Worm (Caenorhabditis elegans): ENCODE measurements around the gene nstp-3.

The nstp-3 gene

ce11 chrV:5782687-5783086 lies 15.3 kb downstream of the nstp-3 start, which contains the start of gene fbxa-183:
fbxa-183 (minus strand) TSS chrV:5782787.
- no peak for TF ChIP-seq klf-2 (GFP tag; conservative IDR thresholded peaks at IDR 0.05)

- no peak for TF ChIP-seq ztf-29 (GFP tag; IDR thresholded peaks at IDR 0.05)
- TF ChIP-seq flt-1 (GFP tag; IDR thresholded peaks at IDR 0.05): no peak
- no peak for TF ChIP-seq cog-1 (tag; optimal IDR thresholded peaks at IDR 0.05)
Observed at ce11 chrV:5780713-5781360, 17.2 kb downstream of the nstp-3 start, which contains the start of gene F44E7.5. F44E7.5 (minus strand) TSS chrV:5780922.

- TF ChIP-seq ztf-23 (GFP tag; IDR thresholded peaks at IDR 0.05) (peak; percentile 34; the same call in 1 of the 2 replicates), flt-1 (GFP tag; IDR thresholded peaks at IDR 0.05) (no peak)
Observed at ce11 chrV:5779984-5780383, 18.0 kb downstream of the nstp-3 start.

DNA sequence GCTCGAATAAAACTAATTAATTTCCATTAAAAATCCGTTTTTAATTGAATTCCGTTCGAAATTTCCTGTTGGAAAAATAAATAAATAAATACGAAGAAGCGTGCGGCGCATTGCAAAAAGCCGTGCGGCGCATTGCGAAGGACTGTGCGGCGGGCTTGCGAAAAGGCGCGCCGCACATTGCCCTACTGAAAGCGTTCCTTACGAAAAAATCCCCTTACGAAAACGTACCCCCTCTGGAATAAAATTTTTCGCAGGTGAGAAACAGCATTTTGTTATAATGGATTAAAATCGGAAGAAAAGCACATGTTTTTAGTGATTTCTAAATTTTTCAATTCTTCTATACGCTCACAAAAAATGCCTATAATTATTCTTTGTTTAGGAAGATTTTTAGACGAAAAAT lies 19.8 kb downstream of the nstp-3 start:
- TF ChIP-seq tab-1 (GFP tag; IDR thresholded peaks at IDR 0.05) (peak; percentile 67; the same call in 1 of the 2 replicates), klf-2 (GFP tag; conservative IDR thresholded peaks at IDR 0.05) (peak; percentile 64), ztf-23 (GFP tag; IDR thresholded peaks at IDR 0.05) (peak; percentile 74), T22C8.4 (GFP tag; IDR thresholded peaks at IDR 0.05) (peak; percentile 35; the same call in 1 of the 2 replicates), flt-1 (GFP tag; IDR thresholded peaks at IDR 0.05) (peak; percentile 59; the same call in 1 of the 2 replicates)

ce11 chrV:5776941-5777340 lies 21.1 kb downstream of the nstp-3 start, which contains the start of gene F44E7.4:
F44E7.4 (minus strand) TSS chrV:5776953.
- peak; percentile 93 for TF ChIP-seq ztf-23 (GFP tag; IDR thresholded peaks at IDR 0.05)
- peak; percentile 92 for TF ChIP-seq flt-1 (GFP tag; IDR thresholded peaks at IDR 0.05)
- TF ChIP-seq klf-2 (GFP tag; conservative IDR thresholded peaks at IDR 0.05): peak; percentile 82
- peak; percentile 62 for TF ChIP-seq T22C8.4 (GFP tag; IDR thresholded peaks at IDR 0.05)
- TF ChIP-seq ref-1 (GFP tag; conservative IDR thresholded peaks at IDR 0.05): peak; percentile 67
- peak; percentile 88 for TF ChIP-seq tab-1 (GFP tag; IDR thresholded peaks at IDR 0.05)
- peak; percentile 73 for TF ChIP-seq ztf-29 (GFP tag; IDR thresholded peaks at IDR 0.05)

ce11 chrV:5774137-5774536 lies 23.9 kb downstream of the nstp-3 start:
- TF ChIP-seq ztf-23 (GFP tag; IDR thresholded peaks at IDR 0.05): no peak

ce11 chrV:5772503-5772902 lies 25.5 kb downstream of the nstp-3 start:
- TF ChIP-seq ztf-29 (GFP tag; IDR thresholded peaks at IDR 0.05) (no peak), ztf-23 (GFP tag; IDR thresholded peaks at IDR 0.05) (no peak), tab-1 (GFP tag; IDR thresholded peaks at IDR 0.05) (no peak), T22C8.4 (GFP tag; IDR thresholded peaks at IDR 0.05) (no peak), ref-1 (GFP tag; conservative IDR thresholded peaks at IDR 0.05) (no peak), flt-1 (GFP tag; IDR thresholded peaks at IDR 0.05) (no peak), klf-2 (GFP tag; conservative IDR thresholded peaks at IDR 0.05) (no peak), med-1 (GFP tag; optimal IDR thresholded peaks at IDR 0.05; ENCODE audit: insufficient read depth) (no peak), cog-1 (tag; optimal IDR thresholded peaks at IDR 0.05) (no peak)

ce11 chrV:5771627-5772026 lies 26.4 kb downstream of the nstp-3 start, which contains the start of gene F44E7.3:
F44E7.3 (plus strand) TSS chrV:5771945.
- no peak for TF ChIP-seq tab-1 (GFP tag; IDR thresholded peaks at IDR 0.05)
- no peak for TF ChIP-seq cog-1 (tag; optimal IDR thresholded peaks at IDR 0.05)
- no peak for TF ChIP-seq flt-1 (GFP tag; IDR thresholded peaks at IDR 0.05)

ce11 chrV:5769999-5770398 lies 28.0 kb downstream of the nstp-3 start:
- TF ChIP-seq cog-1 (tag; optimal IDR thresholded peaks at IDR 0.05) (no peak), tab-1 (GFP tag; IDR thresholded peaks at IDR 0.05) (no peak), med-1 (GFP tag; optimal IDR thresholded peaks at IDR 0.05; ENCODE audit: insufficient read depth) (no peak), klf-2 (GFP tag; conservative IDR thresholded peaks at IDR 0.05) (no peak), ref-1 (GFP tag; conservative IDR thresholded peaks at IDR 0.05) (no peak)

- TF ChIP-seq tab-1 (GFP tag; IDR thresholded peaks at IDR 0.05) (no peak), ztf-23 (GFP tag; IDR thresholded peaks at IDR 0.05) (no peak), med-1 (GFP tag; optimal IDR thresholded peaks at IDR 0.05; ENCODE audit: insufficient read depth) (no peak), ref-1 (GFP tag; conservative IDR thresholded peaks at IDR 0.05) (no peak), flt-1 (GFP tag; IDR thresholded peaks at IDR 0.05) (no peak), ztf-29 (GFP tag; IDR thresholded peaks at IDR 0.05) (no peak), T22C8.4 (GFP tag; IDR thresholded peaks at IDR 0.05) (no peak), cog-1 (tag; optimal IDR thresholded peaks at IDR 0.05) (no peak), klf-2 (GFP tag; conservative IDR thresholded peaks at IDR 0.05) (no peak)
Observed at ce11 chrV:5769500-5769899, 28.5 kb downstream of the nstp-3 start.

DNA sequence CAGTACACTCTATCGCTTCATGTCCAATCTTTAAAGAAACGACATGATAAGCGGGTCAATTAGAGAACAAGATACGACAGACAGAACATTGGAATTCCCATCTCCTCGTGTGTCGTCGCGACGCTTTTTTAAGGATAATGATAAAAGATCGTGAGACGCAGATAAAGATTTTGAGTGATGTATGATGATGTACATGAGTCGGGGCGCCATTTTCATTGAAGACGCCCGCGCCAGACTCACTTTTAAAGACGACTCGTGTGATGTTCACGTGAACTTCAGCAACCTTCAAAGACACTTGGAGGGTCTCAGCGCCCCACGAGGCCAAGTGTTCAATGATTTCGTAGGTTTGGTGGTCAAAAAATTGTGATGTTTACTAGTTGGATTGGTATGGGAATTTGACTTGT lies 29.7 kb downstream of the nstp-3 start:
- no peak for TF ChIP-seq klf-2 (GFP tag; conservative IDR thresholded peaks at IDR 0.05)

DNA sequence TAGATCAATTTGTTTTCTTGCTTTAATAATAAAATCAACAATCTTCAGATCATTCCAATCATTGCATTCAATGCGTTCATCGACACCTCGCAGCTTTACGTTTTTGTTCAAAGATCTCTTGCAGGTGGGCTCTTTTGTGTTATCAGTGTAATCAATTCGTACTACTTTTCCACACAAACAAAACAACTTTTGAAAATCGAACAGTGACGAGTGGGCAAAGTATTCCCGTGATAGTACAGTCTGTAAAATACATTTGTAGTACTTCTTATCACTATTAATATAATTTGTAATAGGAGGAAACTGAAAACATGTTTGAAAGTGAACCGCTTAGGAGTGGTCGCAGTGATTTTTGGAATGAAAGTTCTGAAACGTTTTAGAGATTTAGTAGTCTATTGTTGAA lies 33.0 kb downstream of the nstp-3 start, which contains the start of gene pgph-2:
Gene pgph-2 (plus strand): TSS at position 47 of the 400 bp plus-strand sequence.
- TF ChIP-seq ztf-29 (GFP tag; IDR thresholded peaks at IDR 0.05) (no peak), ref-1 (GFP tag; conservative IDR thresholded peaks at IDR 0.05) (no peak), ztf-23 (GFP tag; IDR thresholded peaks at IDR 0.05) (no peak), flt-1 (GFP tag; IDR thresholded peaks at IDR 0.05) (no peak), T22C8.4 (GFP tag; IDR thresholded peaks at IDR 0.05) (no peak), tab-1 (GFP tag; IDR thresholded peaks at IDR 0.05) (no peak), klf-2 (GFP tag; conservative IDR thresholded peaks at IDR 0.05) (no peak), cog-1 (tag; optimal IDR thresholded peaks at IDR 0.05) (no peak), med-1 (GFP tag; optimal IDR thresholded peaks at IDR 0.05; ENCODE audit: insufficient read depth) (no peak)

Data from whole organism, midembryonic.